Fruit fly (Drosophila melanogaster) whole organism, prepupa: ENCODE results near the gene ND-20.

Experiments used
- Blimp-1 ChIP-seq: fragments of 200-800 bp; sonication (Bioruptor generic); optimal IDR thresholded peaks from 3 replicates; lab custom pipeline; 2017; ENCODE audit warnings: missing biosample characterization, missing genetic modification characterization, mild to moderate bottlenecking, moderate library complexity, missing genetic modification reagents
- CG10631 ChIP-seq: fragments of 200-800 bp; sonication (Bioruptor generic); optimal IDR thresholded peaks from 2 replicates; lab custom pipeline; 2016; ENCODE audit warnings: missing biosample characterization, missing genetic modification characterization
- CG10669 ChIP-seq: fragments of 200-800 bp; sonication (Bioruptor generic); optimal IDR thresholded peaks from 3 replicates; lab custom pipeline; 2018; ENCODE audit warnings: missing biosample characterization, mild to moderate bottlenecking, missing genetic modification characterization, moderate library complexity
- CG11762 ChIP-seq: fragments of 200-800 bp; sonication (Bioruptor generic); optimal IDR thresholded peaks from 3 replicates; lab custom pipeline; 2016; ENCODE audit warnings: missing biosample characterization, missing genetic modification characterization; ENCODE audit not compliant: insufficient read depth
- CG11902 ChIP-seq: fragments of 200-800 bp; sonication (Bioruptor generic); optimal IDR thresholded peaks from 3 replicates; lab custom pipeline; 2016; ENCODE audit warnings: missing biosample characterization, missing genetic modification characterization
- CG15336 ChIP-seq: fragments of 200-800 bp; sonication (Bioruptor generic); IDR thresholded peaks from 2 replicates; pipeline ENCODE4 v1.3.6; 2022; ENCODE audit warnings: missing biosample characterization, missing genetic modification characterization
- CG16779 ChIP-seq: fragments of 200-800 bp; sonication (Bioruptor generic); optimal IDR thresholded peaks from 3 replicates; lab custom pipeline; 2017; ENCODE audit warnings: missing biosample characterization, mild to moderate bottlenecking, missing genetic modification characterization
- CG3919 ChIP-seq: fragments of 200-800 bp; sonication (Bioruptor generic); optimal IDR thresholded peaks from 3 replicates; lab custom pipeline; 2016; ENCODE audit warnings: missing biosample characterization, missing genetic modification characterization
- CG6163 ChIP-seq: fragments of 200-800 bp; sonication (Bioruptor generic); IDR thresholded peaks from 3 replicates; pipeline ENCODE4 v1.3.6; 2022; ENCODE audit warnings: missing biosample characterization, missing genetic modification characterization
- CG6276 ChIP-seq: fragments of 200-800 bp; sonication (Bioruptor generic); optimal IDR thresholded peaks from 2 replicates; lab custom pipeline; 2017; ENCODE audit warnings: missing biosample characterization, mild to moderate bottlenecking, missing genetic modification characterization
- CG6792 ChIP-seq: fragments of 200-800 bp; sonication (Bioruptor generic); optimal IDR thresholded peaks from 3 replicates; lab custom pipeline; 2016; ENCODE audit warnings: missing biosample characterization, missing genetic modification characterization
- CG6808 ChIP-seq: fragments of 200-800 bp; sonication (Bioruptor generic); optimal IDR thresholded peaks from 3 replicates; lab custom pipeline; 2017; ENCODE audit warnings: missing biosample characterization, missing genetic modification characterization, mild to moderate bottlenecking, moderate library complexity, missing genetic modification reagents
- CG6854 ChIP-seq: fragments of 200-800 bp; sonication (Bioruptor generic); optimal IDR thresholded peaks from 2 replicates; lab custom pipeline; 2017; ENCODE audit warnings: missing biosample characterization, mild to moderate bottlenecking, missing genetic modification characterization
- CG8119 ChIP-seq: fragments of 200-800 bp; sonication (Bioruptor generic); IDR thresholded peaks from 3 replicates; pipeline ENCODE4 v1.3.6; 2022; ENCODE audit warnings: missing biosample characterization, missing genetic modification characterization
- CG8319 ChIP-seq: fragments of 200-800 bp; sonication (Bioruptor generic); optimal IDR thresholded peaks from 3 replicates; lab custom pipeline; 2016; ENCODE audit warnings: missing biosample characterization, missing genetic modification characterization
- Eip78C ChIP-seq: fragments of 200-800 bp; sonication (Bioruptor generic); peaks from one replicate; lab custom pipeline; 2016; ENCODE audit warnings: missing biosample characterization, missing genetic modification characterization
- Hr39 ChIP-seq: fragments of 200-800 bp; sonication (Bioruptor generic); optimal IDR thresholded peaks from 2 replicates; lab custom pipeline; 2016; ENCODE audit warnings: missing biosample characterization, missing genetic modification characterization
- Hr4 ChIP-seq: fragments of 200-800 bp; sonication (Bioruptor generic); optimal IDR thresholded peaks from 3 replicates; lab custom pipeline; 2016; ENCODE audit warnings: missing biosample characterization, missing genetic modification characterization
- Lpt ChIP-seq: fragments of 200-800 bp; sonication (Bioruptor generic); optimal IDR thresholded peaks from 3 replicates; lab custom pipeline; 2016; ENCODE audit warnings: missing biosample characterization, missing genetic modification characterization
- Met ChIP-seq: fragments of 200-800 bp; sonication (Bioruptor generic); optimal IDR thresholded peaks from 3 replicates; lab custom pipeline; 2016; ENCODE audit warnings: missing biosample characterization, missing genetic modification characterization
- OdsH ChIP-seq: fragments of 200-800 bp; sonication (Bioruptor generic); optimal IDR thresholded peaks from 3 replicates; lab custom pipeline; 2016; ENCODE audit warnings: missing biosample characterization, missing genetic modification characterization
- cyc ChIP-seq: fragments of 200-800 bp; sonication (Bioruptor generic); optimal IDR thresholded peaks from 3 replicates; lab custom pipeline; 2016; ENCODE audit warnings: missing biosample characterization, missing genetic modification characterization
- dac ChIP-seq: fragments of 200-800 bp; sonication (Bioruptor generic); optimal IDR thresholded peaks from 2 replicates; lab custom pipeline; 2017; ENCODE audit warnings: missing biosample characterization, mild to moderate bottlenecking, missing genetic modification characterization
- dsx ChIP-seq: fragments of 200-800 bp; optimal IDR thresholded peaks from 3 replicates; lab custom pipeline; 2019; ENCODE audit warnings: missing biosample characterization, mild to moderate bottlenecking, missing genetic modification characterization, moderate library complexity; ENCODE audit not compliant: poor library complexity, severe bottlenecking
- eg ChIP-seq: fragments of 200-800 bp; sonication (Bioruptor generic); IDR thresholded peaks from 3 replicates; pipeline ENCODE4 v1.3.6; 2022; ENCODE audit warnings: missing biosample characterization, missing genetic modification characterization
- pdm3 ChIP-seq: fragments of 200-800 bp; sonication (Bioruptor generic); optimal IDR thresholded peaks from 3 replicates; lab custom pipeline; 2016; ENCODE audit warnings: missing biosample characterization, missing genetic modification characterization
- spab ChIP-seq: fragments of 200-800 bp; sonication (Bioruptor generic); optimal IDR thresholded peaks from 2 replicates; lab custom pipeline; 2017; ENCODE audit warnings: missing biosample characterization, mild to moderate bottlenecking, missing genetic modification characterization, missing genetic modification reagents
- ss ChIP-seq, 2 experiments: fragments of 200-800 bp; sonication (Bioruptor generic); optimal IDR thresholded peaks; 2 replicates in 1 of 2; 3 replicates in 1 of 2; lab custom pipeline; 2017 to 2018; ENCODE audit warnings: mild to moderate bottlenecking in 2 of 2, missing biosample characterization in 2 of 2, missing genetic modification characterization in 2 of 2, moderate library complexity in 1 of 2
- svp ChIP-seq: fragments of 200-800 bp; sonication (Bioruptor generic); peaks from one replicate; lab custom pipeline; 2016; ENCODE audit warnings: missing biosample characterization, missing genetic modification characterization
- topi ChIP-seq: fragments of 200-800 bp; sonication (Bioruptor generic); optimal IDR thresholded peaks from 3 replicates; lab custom pipeline; 2016; ENCODE audit warnings: missing biosample characterization, missing genetic modification characterization
- vri ChIP-seq: fragments of 200-800 bp; sonication (Bioruptor generic); optimal IDR thresholded peaks from 3 replicates; lab custom pipeline; 2016; ENCODE audit warnings: missing biosample characterization, mild to moderate bottlenecking, missing genetic modification characterization

The ND-20 gene

dm6 chrX:15983501-15983900 lies 3.1 kb downstream of the ND-20 start, which contains the start of gene Slc25A46a (continued):
- no peak for TF ChIP-seq CG15336 (GFP tag; lab: Robert Waterston, UW)
- TF ChIP-seq OdsH (GFP tag; lab: Kevin White, UChicago), result no peak
- TF ChIP-seq Hr39, result no peak
- TF ChIP-seq cyc (GFP tag; lab: Kevin White, UChicago), result peak; percentile 7
- no peak for TF ChIP-seq CG6792 (GFP tag; lab: Kevin White, UChicago)
- TF ChIP-seq pdm3 (GFP tag; lab: Kevin White, UChicago), result no peak
- TF ChIP-seq CG6163 (GFP tag; lab: Robert Waterston, UW), result no peak
- no peak for TF ChIP-seq Hr4 (GFP tag; lab: Kevin White, UChicago)
- no peak for TF ChIP-seq CG11902
- TF ChIP-seq dsx (GFP tag; lab: Kevin White, UChicago), result no peak
- TF ChIP-seq, all 60 proteins: peak for 6

- TF ChIP-seq Eip78C (GFP tag; lab: Kevin White, UChicago), result no peak
- TF ChIP-seq CG11762 (GFP tag; lab: Kevin White, UChicago), result no peak
- no peak for TF ChIP-seq CG16779 (tag; lab: Kevin White, UChicago)
- no peak for TF ChIP-seq CG6276 (GFP tag; lab: Kevin White, UChicago)
Measured at dm6 chrX:15982844-15983243, 3.8 kb downstream of the ND-20 start, which contains the start of gene Cep164. Gene Cep164, minus strand, starts transcription at chrX:15982944.

dm6 chrX:15976568-15976967 lies 10.0 kb downstream of the ND-20 start, which contains the start of gene CG42766:
Gene CG42766, plus strand, starts transcription at chrX:15976868.
- no peak for TF ChIP-seq CG3919 (GFP tag; lab: Kevin White, UChicago)
- TF ChIP-seq topi (GFP tag; lab: Kevin White, UChicago), result no peak
- TF ChIP-seq svp (GFP tag; lab: Kevin White, UChicago), result no peak

- TF ChIP-seq CG11902 (no peak), vri (no peak), pdm3 (GFP tag; lab: Kevin White, UChicago) (no peak), dac (GFP tag; lab: Kevin White, UChicago) (no peak), CG8319 (GFP tag; lab: Kevin White, UChicago) (no peak), CG10669 (GFP tag; lab: Kevin White, UChicago) (no peak)
Measured at dm6 chrX:15974125-15974524, 12.5 kb downstream of the ND-20 start, which contains the start of gene Or13a. Gene Or13a, plus strand, starts transcription at chrX:15974425.

- TF ChIP-seq CG10631 (GFP tag; lab: Kevin White, UChicago) (no peak), CG10669 (GFP tag; lab: Kevin White, UChicago) (no peak), CG6808 (no peak), CG8119 (no peak), CG3919 (GFP tag; lab: Kevin White, UChicago) (no peak), spab (GFP tag; lab: Kevin White, UChicago) (no peak), Met (GFP tag; lab: Kevin White, UChicago) (no peak), dsx (GFP tag; lab: Kevin White, UChicago) (no peak)
Measured at dm6 chrX:15973157-15973774, 13.3 kb downstream of the ND-20 start, which contains the start of gene mmd. Gene mmd, minus strand, starts transcription at chrX:15973159.

dm6 chrX:15971574-15971973 lies 15.0 kb downstream of the ND-20 start:
- peak; percentile 3 for TF ChIP-seq svp (GFP tag; lab: Kevin White, UChicago)
- no peak for TF ChIP-seq Lpt (GFP tag; lab: Kevin White, UChicago)

dm6 chrX:15969577-15969976 lies 17.0 kb downstream of the ND-20 start:
- TF ChIP-seq pdm3 (GFP tag; lab: Kevin White, UChicago) (no peak), eg (GFP tag; lab: Robert Waterston, UW) (no peak), CG6854 (no peak), Blimp-1 (no peak), ss (GFP tag; optimal IDR thresholded peaks at IDR 0.05; lab: Kevin White, UChicago) (no peak)
